Worm (Caenorhabditis elegans) whole organism, L1 larva: Measurements from ENCODE around the gene flwr-1.

Experiments used
- C04F5.9 ChIP-seq: sonication (generic microtip); optimal IDR thresholded peaks from 2 replicates; lab custom pipeline; 2016; ENCODE audit warnings: missing genetic modification characterization, missing compliant biosample characterization
- C16A3.4 ChIP-seq: fragments of 150-350 bp; optimal IDR thresholded peaks from 2 replicates; lab custom pipeline; 2014; ENCODE audit warnings: missing biosample characterization, missing genetic modification characterization
- aly-2 ChIP-seq: fragments of 150-350 bp; optimal IDR thresholded peaks from 2 replicates; lab custom pipeline; 2014; ENCODE audit warnings: missing biosample characterization, missing genetic modification characterization
- ama-1 ChIP-seq: fragments of 150-350 bp; optimal IDR thresholded peaks from 2 replicates; lab custom pipeline; 2014
- ceh-82 ChIP-seq, 3 experiments: fragments of 150-350 bp in 1 of 3; sonication (generic microtip) in 2 of 3; optimal IDR thresholded peaks; 2 replicates each; lab custom pipeline; 2014 to 2017; ENCODE audit warnings: missing biosample characterization in 3 of 3, missing genetic modification characterization in 3 of 3
- dpl-1 ChIP-seq, 3 experiments: fragments of 150-350 bp in 2 of 3; sonication (generic microtip) in 1 of 3; optimal IDR thresholded peaks; 2 replicates each; lab custom pipeline; 2014 to 2017; ENCODE audit warnings: missing biosample characterization in 3 of 3, missing genetic modification characterization in 3 of 3, missing genetic modification reagents in 3 of 3
- efl-1 ChIP-seq, 4 experiments: fragments of 150-350 bp; optimal IDR thresholded peaks in 3 of 4; peaks in 1 of 4; 1 replicate in 1 of 4; 2 replicates in 3 of 4; lab custom pipeline; 2014; ENCODE audit warnings: missing biosample characterization in 2 of 4, missing genetic modification characterization in 2 of 4, missing genetic modification reagents in 2 of 4
- elt-2 ChIP-seq: sonication (generic microtip); optimal IDR thresholded peaks from 2 replicates; lab custom pipeline; 2016; ENCODE audit warnings: missing genetic modification characterization, mild to moderate bottlenecking, inconsistent platforms, missing compliant biosample characterization, missing genetic modification reagents
- fkh-10 ChIP-seq: sonication (generic microtip); optimal IDR thresholded peaks from 2 replicates; lab custom pipeline; 2017; ENCODE audit warnings: missing biosample characterization, missing genetic modification reagents, missing genetic modification characterization
- fos-1 ChIP-seq: fragments of 150-350 bp; optimal IDR thresholded peaks from 2 replicates; lab custom pipeline; 2014; ENCODE audit warnings: missing biosample characterization, missing genetic modification characterization
- hlh-17 ChIP-seq: fragments of 200-800 bp; sonication (Bioruptor generic); optimal IDR thresholded peaks from 2 replicates; lab custom pipeline; 2018; ENCODE audit warnings: missing genetic modification characterization, mild to moderate bottlenecking, missing compliant biosample characterization, moderate library complexity, borderline replicate concordance
- hpl-2 ChIP-seq: fragments of 150-350 bp; optimal IDR thresholded peaks from 2 replicates; lab custom pipeline; 2014; ENCODE audit warnings: missing biosample characterization, missing genetic modification reagents, missing genetic modification characterization
- irx-1 ChIP-seq: sonication (generic microtip); optimal IDR thresholded peaks from 2 replicates; lab custom pipeline; 2016; ENCODE audit warnings: missing genetic modification characterization, missing compliant biosample characterization
- jun-1 ChIP-seq: fragments of 150-350 bp; optimal IDR thresholded peaks from 2 replicates; lab custom pipeline; 2014; ENCODE audit warnings: missing biosample characterization, missing genetic modification reagents, missing genetic modification characterization
- lin-14 ChIP-seq: fragments of 200-800 bp; sonication (Bioruptor generic); optimal IDR thresholded peaks from 2 replicates; lab custom pipeline; 2018; ENCODE audit warnings: mild to moderate bottlenecking, missing genetic modification characterization, moderate library complexity, missing compliant biosample characterization
- lin-15B ChIP-seq: fragments of 150-350 bp; sonication (generic microtip); optimal IDR thresholded peaks from 3 replicates; lab custom pipeline; 2014; ENCODE audit warnings: missing biosample characterization, missing genetic modification characterization
- lin-35 ChIP-seq, 2 experiments: fragments of 150-350 bp; optimal IDR thresholded peaks; 2 replicates each; lab custom pipeline; 2014; ENCODE audit warnings: missing biosample characterization in 2 of 2, missing genetic modification characterization in 2 of 2, missing genetic modification reagents in 2 of 2
- lir-3 ChIP-seq: sonication (generic microtip); optimal IDR thresholded peaks from 2 replicates; lab custom pipeline; 2016; ENCODE audit warnings: mild to moderate bottlenecking, missing genetic modification characterization, moderate library complexity, missing compliant biosample characterization; ENCODE audit not compliant: poor library complexity
- lsy-2 ChIP-seq, 2 experiments: fragments of 150-350 bp; optimal IDR thresholded peaks; 2 replicates each; lab custom pipeline; 2014; ENCODE audit warnings: missing biosample characterization in 2 of 2, missing genetic modification characterization in 2 of 2
- nhr-19 ChIP-seq: fragments of 200-800 bp; sonication (Bioruptor generic); conservative IDR thresholded peaks from 2 replicates; pipeline ENCODE4 v1.3.6; 2022; ENCODE audit warnings: missing genetic modification characterization, missing compliant biosample characterization
- nhr-20 ChIP-seq: sonication (generic microtip); optimal IDR thresholded peaks from 2 replicates; lab custom pipeline; 2016; ENCODE audit warnings: mild to moderate bottlenecking, missing genetic modification characterization, missing compliant biosample characterization
- nhr-47 ChIP-seq: sonication (generic microtip); optimal IDR thresholded peaks from 2 replicates; lab custom pipeline; 2016; ENCODE audit warnings: mild to moderate bottlenecking, missing genetic modification characterization, moderate library complexity, missing compliant biosample characterization
- nhr-71 ChIP-seq: sonication (generic microtip); optimal IDR thresholded peaks from 2 replicates; lab custom pipeline; 2016; ENCODE audit warnings: mild to moderate bottlenecking, missing genetic modification characterization, moderate library complexity, missing compliant biosample characterization
- nhr-77 ChIP-seq: fragments of 150-350 bp; optimal IDR thresholded peaks from 2 replicates; lab custom pipeline; 2014; ENCODE audit warnings: missing biosample characterization, missing genetic modification characterization
- nhr-85 ChIP-seq: sonication (generic microtip); peaks from one replicate; lab custom pipeline; 2016; ENCODE audit warnings: missing genetic modification characterization, inconsistent platforms, missing compliant biosample characterization
- nhr-90 ChIP-seq: sonication (generic microtip); optimal IDR thresholded peaks from 2 replicates; lab custom pipeline; 2016; ENCODE audit warnings: mild to moderate bottlenecking, missing genetic modification characterization, missing compliant biosample characterization; ENCODE audit not compliant: poor library complexity
- pax-3 ChIP-seq: fragments of 200-800 bp; sonication (Bioruptor generic); optimal IDR thresholded peaks from 2 replicates; lab custom pipeline; 2018; ENCODE audit warnings: mild to moderate bottlenecking, missing genetic modification characterization, moderate library complexity, missing compliant biosample characterization
- pqm-1 ChIP-seq: sonication (generic microtip); optimal IDR thresholded peaks from 3 replicates; lab custom pipeline; 2017; ENCODE audit warnings: missing biosample characterization, missing genetic modification characterization
- rnt-1 ChIP-seq: sonication (generic microtip); optimal IDR thresholded peaks from 2 replicates; lab custom pipeline; 2016; ENCODE audit warnings: mild to moderate bottlenecking, missing genetic modification characterization, moderate library complexity, missing compliant biosample characterization
- skn-1 ChIP-seq: fragments of 150-350 bp; optimal IDR thresholded peaks from 2 replicates; lab custom pipeline; 2014; ENCODE audit warnings: missing biosample characterization, missing genetic modification characterization
- snpc-4 ChIP-seq: fragments of 150-350 bp; optimal IDR thresholded peaks from 2 replicates; lab custom pipeline; 2014; ENCODE audit warnings: missing biosample characterization, missing genetic modification characterization
- sup-37 ChIP-seq: fragments of 200-800 bp; sonication (Bioruptor generic); optimal IDR thresholded peaks from 2 replicates; lab custom pipeline; 2018; ENCODE audit warnings: mild to moderate bottlenecking, missing genetic modification characterization, missing compliant biosample characterization
- swsn-7 ChIP-seq: sonication (generic microtip); optimal IDR thresholded peaks from 2 replicates; lab custom pipeline; 2016; ENCODE audit warnings: missing genetic modification characterization, missing compliant biosample characterization
- tlp-1 ChIP-seq: fragments of 150-350 bp; optimal IDR thresholded peaks from 2 replicates; lab custom pipeline; 2014; ENCODE audit warnings: missing biosample characterization, missing genetic modification characterization
- unc-62 ChIP-seq: fragments of 150-350 bp; optimal IDR thresholded peaks from 2 replicates; lab custom pipeline; 2014; ENCODE audit warnings: missing biosample characterization, missing genetic modification reagents, missing genetic modification characterization
- vab-15 ChIP-seq: sonication (generic microtip); optimal IDR thresholded peaks from 2 replicates; lab custom pipeline; 2017; ENCODE audit warnings: missing genotype, mild to moderate bottlenecking, missing genetic modification characterization, missing compliant biosample characterization
- xbp-1 ChIP-seq: sonication (generic microtip); optimal IDR thresholded peaks from 2 replicates; lab custom pipeline; 2016; ENCODE audit warnings: missing genetic modification characterization, missing compliant biosample characterization
- zip-4 ChIP-seq: fragments of 200-800 bp; sonication (Bioruptor generic); optimal IDR thresholded peaks from 2 replicates; lab custom pipeline; 2018; ENCODE audit warnings: mild to moderate bottlenecking, missing genetic modification characterization, moderate library complexity, missing compliant biosample characterization
- ztf-4 ChIP-seq: fragments of 150-350 bp; optimal IDR thresholded peaks from 2 replicates; lab custom pipeline; 2014; ENCODE audit warnings: missing biosample characterization, missing genetic modification characterization

flwr-1 gene

ce11 chrX:14947355-14947668, 22.8 kb downstream of the flwr-1 start (continued):
- no peak for TF ChIP-seq pax-3

DNA sequence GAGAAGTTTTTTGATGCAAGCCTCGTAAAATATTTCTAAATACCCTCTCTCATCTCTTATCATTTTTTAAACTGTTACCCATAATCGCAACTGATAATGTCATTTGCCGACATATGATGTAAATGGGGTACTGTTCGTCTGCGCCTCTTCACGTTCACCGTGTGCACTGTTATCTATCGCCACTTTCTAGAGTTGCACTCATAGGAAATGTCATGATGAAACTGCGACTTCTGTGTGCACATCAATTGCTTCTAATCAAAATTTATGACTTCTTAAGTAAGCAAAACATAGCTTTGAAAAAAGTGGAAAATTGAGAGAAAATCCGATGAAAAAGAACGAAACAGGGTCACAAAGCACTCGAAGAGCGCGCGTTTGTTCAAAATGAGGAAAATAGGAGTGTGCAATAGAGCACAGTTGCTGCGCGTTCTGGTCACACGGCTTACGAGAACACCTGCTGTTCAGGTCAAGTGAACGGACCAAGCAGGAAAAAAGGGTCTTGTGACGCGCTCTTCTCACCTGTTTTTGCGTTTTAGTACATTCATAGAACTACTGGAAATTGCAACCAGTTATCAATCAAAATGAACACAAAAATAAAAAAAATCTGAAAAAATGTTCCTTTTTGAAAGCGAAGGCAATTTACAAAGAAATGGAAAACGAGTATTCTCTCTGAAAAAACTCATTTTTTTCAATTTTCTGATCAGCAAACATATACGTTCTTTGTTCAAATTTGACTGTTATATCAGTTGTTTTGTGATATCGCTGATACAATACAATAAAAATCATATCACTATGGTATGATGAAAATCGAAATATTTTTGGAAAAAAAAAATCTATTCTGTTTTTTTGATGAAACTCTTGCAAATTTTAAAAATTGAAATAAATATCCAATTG, 23.4 kb downstream of the flwr-1 start:
- TF ChIP-seq lin-15B (peak; percentile 35), dpl-1 (GFP tag; optimal IDR thresholded peaks at IDR 0.05; lab: Kevin White, UChicago) (peak in 1 of 3 experiments; percentile 47), unc-62 (no peak), nhr-71 (tag; lab: Kevin White, UChicago) (peak; percentile 43), nhr-77 (tag; lab: Kevin White, UChicago) (peak; percentile 40), ztf-4 (tag; lab: Kevin White, UChicago) (no peak), sup-37 (no peak), lsy-2 (tag; optimal IDR thresholded peaks at IDR 0.05; lab: Kevin White, UChicago) (peak in 1 of 2 experiments; percentile 20), snpc-4 (tag; lab: Kevin White, UChicago) (peak; percentile 1), nhr-20 (peak; percentile 34), elt-2 (tag; lab: Kevin White, UChicago) (peak; percentile 98), hpl-2 (peak; percentile 5), nhr-90 (peak; percentile 59), pqm-1 (tag; lab: Kevin White, UChicago) (peak; percentile 68), lin-14 (GFP tag; lab: Kevin White, UChicago) (peak; percentile 84), lir-3 (tag; lab: Kevin White, UChicago) (no peak), efl-1 (optimal IDR thresholded peaks at IDR 0.05; lab: Kevin White, UChicago) (peak in 1 of 2 experiments; percentile 9), efl-1 (GFP tag; optimal IDR thresholded peaks at IDR 0.05 in 1 of 2; lab: Kevin White, UChicago) (peak; percentile 6 to 91), skn-1 (tag; lab: Kevin White, UChicago) (peak; percentile 20), rnt-1 (tag; lab: Kevin White, UChicago) (peak; percentile 27), ama-1 (lab: Kevin White, UChicago) (no peak), nhr-19 (GFP tag; lab: Robert Waterston, UW) (0 out of 2 replicates have a peak, but pooled peaks have one; percentile 3), C04F5.9 (no peak), lin-35 (GFP tag; optimal IDR thresholded peaks at IDR 0.05; lab: Kevin White, UChicago) (peak; percentile 3 to 41), C16A3.4 (tag; lab: Kevin White, UChicago) (peak; percentile 28), swsn-7 (tag; lab: Kevin White, UChicago) (no peak), tlp-1 (tag; lab: Kevin White, UChicago) (peak; percentile 82), jun-1 (tag; lab: Kevin White, UChicago) (no peak), ceh-82 (tag; optimal IDR thresholded peaks at IDR 0.05; lab: Kevin White, UChicago) (peak in 1 of 3 experiments; percentile 17)

DNA sequence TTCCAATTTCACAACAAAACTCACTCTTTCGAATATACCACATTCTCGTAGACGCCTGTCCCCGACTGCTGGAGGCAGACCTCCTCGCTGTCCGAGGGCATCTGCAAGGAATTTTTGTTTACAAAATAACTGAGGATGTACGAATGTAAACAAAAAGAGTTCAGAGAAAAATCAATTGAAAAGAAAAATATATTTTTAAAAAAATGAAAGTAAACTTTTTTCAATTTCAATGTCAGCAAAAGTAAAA, 23.9 kb downstream of the flwr-1 start, which contains the start of gene mrp-5:
Gene mrp-5 (minus strand): TSS at position 101 of the 247 bp plus-strand sequence.
- no peak for TF ChIP-seq fkh-10
- TF ChIP-seq irx-1 (tag; lab: Kevin White, UChicago), result no peak
- TF ChIP-seq xbp-1 (tag; lab: Kevin White, UChicago), result no peak
- TF ChIP-seq rnt-1 (tag; lab: Kevin White, UChicago), result no peak
- no peak for TF ChIP-seq aly-2 (tag; lab: Kevin White, UChicago)
- TF ChIP-seq zip-4 (GFP tag; lab: Kevin White, UChicago), result no peak
- TF ChIP-seq dpl-1 (GFP tag; optimal IDR thresholded peaks at IDR 0.05; lab: Kevin White, UChicago), result no peak

DNA sequence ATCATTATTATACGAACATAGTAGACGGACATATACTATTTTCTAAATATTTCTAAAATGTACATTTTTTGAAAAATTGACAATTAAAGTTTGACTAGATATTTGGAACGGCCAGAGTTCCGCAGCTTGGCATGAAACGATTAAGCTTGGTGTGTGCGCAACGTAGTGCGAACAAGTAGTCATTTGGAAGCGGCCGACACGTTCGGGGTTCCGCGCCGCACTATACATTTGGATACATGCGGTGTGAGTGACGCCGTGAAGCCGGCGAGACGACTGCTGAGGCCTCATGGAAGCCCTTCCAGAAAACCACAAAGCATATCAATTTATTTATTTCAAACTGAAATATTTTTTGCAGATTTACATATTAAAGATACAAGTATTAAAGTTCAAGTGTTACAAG, 31.9 kb downstream of the flwr-1 start:
- peak; percentile 39 for TF ChIP-seq nhr-85 (tag; lab: Kevin White, UChicago)
- TF ChIP-seq hlh-17 (GFP tag; lab: Kevin White, UChicago), result no peak
- TF ChIP-seq zip-4 (GFP tag; lab: Kevin White, UChicago), result no peak
- peak; percentile 9 for TF ChIP-seq nhr-71 (tag; lab: Kevin White, UChicago)
- TF ChIP-seq nhr-47, result no peak
- TF ChIP-seq ztf-4 (tag; lab: Kevin White, UChicago), result no peak
- TF ChIP-seq snpc-4 (tag; lab: Kevin White, UChicago), result peak; percentile 87
- TF ChIP-seq vab-15 (tag; lab: Kevin White, UChicago), result no peak
- TF ChIP-seq fos-1 (tag; lab: Kevin White, UChicago), result no peak
- no peak for TF ChIP-seq nhr-77 (tag; lab: Kevin White, UChicago)
